Worm (Caenorhabditis elegans): ENCODE measurements around the gene W07B8.4.

The W07B8.4 gene

ce11 chrV:1153925-1154324 is 22.2 kb upstream of the W07B8.4 start (continued):
- peak; percentile 78 for TF ChIP-seq nfya-1 (tag; optimal IDR thresholded peaks at IDR 0.05; ENCODE audit: insufficient read depth)
- TF ChIP-seq ama-1 (optimal IDR thresholded peaks at IDR 0.05): peak; percentile 59
- TF ChIP-seq ZK546.5 (tag; optimal IDR thresholded peaks at IDR 0.05): no peak

- TF ChIP-seq nhr-23 (tag; optimal IDR thresholded peaks at IDR 0.05): no peak
- TF ChIP-seq lin-15B (tag; optimal IDR thresholded peaks at IDR 0.05): no peak
- TF ChIP-seq fos-1 (tag; optimal IDR thresholded peaks at IDR 0.05): no peak
- no peak for TF ChIP-seq pha-4 (tag; optimal IDR thresholded peaks at IDR 0.05)
- TF ChIP-seq ZK546.5 (tag; optimal IDR thresholded peaks at IDR 0.05): no peak
- no peak for TF ChIP-seq nhr-11 (tag; optimal IDR thresholded peaks at IDR 0.05)
- no peak for TF ChIP-seq egl-27 (tag; optimal IDR thresholded peaks at IDR 0.05)
- TF ChIP-seq elt-3 (tag; optimal IDR thresholded peaks at IDR 0.05): no peak
- TF ChIP-seq mml-1 (tag; optimal IDR thresholded peaks at IDR 0.05): no peak
- no peak for TF ChIP-seq lsy-12 (tag; optimal IDR thresholded peaks at IDR 0.05)
- no peak for TF ChIP-seq ceh-9 (tag; optimal IDR thresholded peaks at IDR 0.05)
- TF ChIP-seq aly-2 (tag; optimal IDR thresholded peaks at IDR 0.05): no peak
- no peak for TF ChIP-seq ama-1 (optimal IDR thresholded peaks at IDR 0.05)
- TF ChIP-seq pqm-1 (tag; optimal IDR thresholded peaks at IDR 0.05): no peak
- TF ChIP-seq ceh-82 (tag; optimal IDR thresholded peaks at IDR 0.05): no peak
- TF ChIP-seq nhr-237 (tag; optimal IDR thresholded peaks at IDR 0.05): no peak
- TF ChIP-seq nhr-12 (tag; optimal IDR thresholded peaks at IDR 0.05): no peak
- no peak for TF ChIP-seq skn-1 (tag; optimal IDR thresholded peaks at IDR 0.05)
These were observed 21.7 kb upstream of the W07B8.4 start for ce11 chrV:1153387-1153786.

ce11 chrV:1152736-1153135 is 21.0 kb upstream of the W07B8.4 start:
- TF ChIP-seq mml-1 (tag; optimal IDR thresholded peaks at IDR 0.05) (no peak), nfya-1 (tag; optimal IDR thresholded peaks at IDR 0.05; ENCODE audit: insufficient read depth) (no peak), nhr-25 (tag; optimal IDR thresholded peaks at IDR 0.05) (no peak), nhr-43 (tag; optimal IDR thresholded peaks at IDR 0.05; ENCODE audit: poor library complexity, severe bottlenecking) (no peak), nhr-12 (tag; optimal IDR thresholded peaks at IDR 0.05) (no peak), unc-39 (tag; optimal IDR thresholded peaks at IDR 0.05) (no peak), elt-1 (tag; optimal IDR thresholded peaks at IDR 0.05) (no peak)

ce11 chrV:1151830-1152229 is 20.1 kb upstream of the W07B8.4 start:
- TF ChIP-seq nhr-43 (tag; optimal IDR thresholded peaks at IDR 0.05; ENCODE audit: poor library complexity, severe bottlenecking) (no peak), ceh-28 (tag; optimal IDR thresholded peaks at IDR 0.05) (no peak), ceh-16 (tag; optimal IDR thresholded peaks at IDR 0.05) (no peak), zag-1 (tag; optimal IDR thresholded peaks at IDR 0.05) (no peak), jun-1 (tag; optimal IDR thresholded peaks at IDR 0.05) (no peak), pqm-1 (tag; optimal IDR thresholded peaks at IDR 0.05) (no peak), nhr-25 (tag; optimal IDR thresholded peaks at IDR 0.05) (no peak), nfya-1 (tag; optimal IDR thresholded peaks at IDR 0.05; ENCODE audit: insufficient read depth) (no peak), R02D3.7 (tag; optimal IDR thresholded peaks at IDR 0.05) (no peak), aly-2 (tag; optimal IDR thresholded peaks at IDR 0.05) (no peak), elt-3 (tag; optimal IDR thresholded peaks at IDR 0.05) (no peak), ZK546.5 (tag; optimal IDR thresholded peaks at IDR 0.05) (no peak), nhr-11 (tag; optimal IDR thresholded peaks at IDR 0.05) (no peak), daf-12 (tag; optimal IDR thresholded peaks at IDR 0.05) (no peak), egl-27 (tag; optimal IDR thresholded peaks at IDR 0.05) (no peak), snpc-4 (tag; optimal IDR thresholded peaks at IDR 0.05) (no peak)

- TF ChIP-seq skn-1 (tag; optimal IDR thresholded peaks at IDR 0.05): peak; percentile 87
- no peak for TF ChIP-seq daf-12 (tag; optimal IDR thresholded peaks at IDR 0.05)
- TF ChIP-seq ZK546.5 (tag; optimal IDR thresholded peaks at IDR 0.05): peak; percentile 65
- no peak for TF ChIP-seq mml-1 (tag; optimal IDR thresholded peaks at IDR 0.05)
- peak; percentile 98 for TF ChIP-seq nhr-25 (tag; optimal IDR thresholded peaks at IDR 0.05)
- TF ChIP-seq nhr-76 (tag; optimal IDR thresholded peaks at IDR 0.05): peak; percentile 24
- TF ChIP-seq nhr-12 (tag; optimal IDR thresholded peaks at IDR 0.05): no peak
- peak; percentile 98 for TF ChIP-seq fkh-10 (GFP tag; optimal IDR thresholded peaks at IDR 0.05)
- peak; percentile 99 for TF ChIP-seq nhr-11 (tag; optimal IDR thresholded peaks at IDR 0.05)
- peak; percentile 93 for TF ChIP-seq ztf-4 (tag; optimal IDR thresholded peaks at IDR 0.05)
- no peak for TF ChIP-seq nhr-28 (tag; optimal IDR thresholded peaks at IDR 0.05)
- TF ChIP-seq sea-2 (GFP tag; optimal IDR thresholded peaks at IDR 0.05): peak; percentile 100
- peak; percentile 99 for TF ChIP-seq jun-1 (tag; optimal IDR thresholded peaks at IDR 0.05)
- TF ChIP-seq pha-4 (tag; optimal IDR thresholded peaks at IDR 0.05): peak; percentile 88
- TF ChIP-seq elt-1 (tag; optimal IDR thresholded peaks at IDR 0.05): peak; percentile 73
- peak; percentile 63 for TF ChIP-seq nhr-237 (tag; optimal IDR thresholded peaks at IDR 0.05)
- TF ChIP-seq lin-39 (tag; optimal IDR thresholded peaks at IDR 0.05): peak; percentile 98
- peak; percentile 99 for TF ChIP-seq lsy-12 (tag; optimal IDR thresholded peaks at IDR 0.05)
- peak; percentile 2 for TF ChIP-seq fkh-2 (tag; optimal IDR thresholded peaks at IDR 0.05)
- peak; percentile 97 for TF ChIP-seq hmg-11 (tag; optimal IDR thresholded peaks at IDR 0.05)
- no peak for TF ChIP-seq unc-39 (tag; optimal IDR thresholded peaks at IDR 0.05)
- no peak for TF ChIP-seq nhr-67 (tag; optimal IDR thresholded peaks at IDR 0.05)
- peak; percentile 96 for TF ChIP-seq ceh-28 (tag; optimal IDR thresholded peaks at IDR 0.05)
- TF ChIP-seq pqm-1 (tag; optimal IDR thresholded peaks at IDR 0.05): peak; percentile 83
- TF ChIP-seq elt-3 (tag; optimal IDR thresholded peaks at IDR 0.05): peak in 1 of 3 experiments; percentile 92
- TF ChIP-seq R02D3.7 (tag; optimal IDR thresholded peaks at IDR 0.05): peak; percentile 90
- TF ChIP-seq ceh-16 (tag; optimal IDR thresholded peaks at IDR 0.05): peak; percentile 61
- TF ChIP-seq lin-15B (tag; optimal IDR thresholded peaks at IDR 0.05): peak; percentile 94
- TF ChIP-seq ceh-82 (tag; optimal IDR thresholded peaks at IDR 0.05): peak; percentile 86
- TF ChIP-seq nhr-23 (tag; optimal IDR thresholded peaks at IDR 0.05): peak; percentile 93
- TF ChIP-seq aly-2 (tag; optimal IDR thresholded peaks at IDR 0.05): peak; percentile 68
- TF ChIP-seq ztf-11 (tag; optimal IDR thresholded peaks at IDR 0.05): no peak
- peak; percentile 84 for TF ChIP-seq zag-1 (tag; optimal IDR thresholded peaks at IDR 0.05)
- TF ChIP-seq nfya-1 (tag; optimal IDR thresholded peaks at IDR 0.05; ENCODE audit: insufficient read depth): peak; percentile 97
- TF ChIP-seq egl-27 (tag; optimal IDR thresholded peaks at IDR 0.05): peak; percentile 89
These were observed 19.6 kb upstream of the W07B8.4 start for ce11 chrV:1151324-1151742.
